Fruit fly (Drosophila melanogaster) S2 (cell line): ENCODE measurements around the gene CG10669.

Source experiments
- CG8478 ChIP-seq: fragments of >200 bp; optimal IDR thresholded peaks from 2 replicates; lab custom pipeline; 2018
- CTCF ChIP-seq, 2 experiments: fragments of >200 bp; optimal IDR thresholded peaks; 2 replicates each; lab custom pipeline; 2018

- TF ChIP-seq CG8478 (lab: Kevin White, UChicago), result no peak
- TF ChIP-seq CTCF (optimal IDR thresholded peaks at IDR 0.05; lab: Kevin White, UChicago), result no peak
Measured at dm6 chr3R:25320051-25320705, 14.9 kb downstream of the CG10669 start, which contains the start of gene CG10560.
